Worm (Caenorhabditis elegans) whole organism, young adult: ENCODE measurements around the gene nstp-2.
A peak's percentile ranks its signal among the peaks of the same experiment; 100 is the strongest.

Experiments
- B0261.1 ChIP-seq: sonication (generic microtip); optimal IDR thresholded peaks from 2 replicates; lab custom pipeline; 2016; ENCODE audit warnings: mild to moderate bottlenecking, missing genetic modification characterization, moderate library complexity, missing compliant biosample characterization
- C17E4.6 ChIP-seq: fragments of 200-800 bp; sonication (Bioruptor generic); IDR thresholded peaks from 2 replicates; pipeline ENCODE4 v1.3.6; 2022; ENCODE audit warnings: missing genetic modification reagents, missing genetic modification characterization, missing compliant biosample characterization
- F22D6.2 ChIP-seq: sonication (generic microtip); optimal IDR thresholded peaks from 2 replicates; lab custom pipeline; 2016; ENCODE audit warnings: mild to moderate bottlenecking, missing genetic modification characterization, missing compliant biosample characterization
- T07F8.4 ChIP-seq: sonication (generic microtip); optimal IDR thresholded peaks from 2 replicates; lab custom pipeline; 2016; ENCODE audit warnings: mild to moderate bottlenecking, missing genetic modification characterization, moderate library complexity, missing compliant biosample characterization
- Y53G8AR.9 ChIP-seq: fragments of 200-800 bp; sonication (Bioruptor generic); conservative IDR thresholded peaks from 2 replicates; pipeline ENCODE4 v1.3.6; 2022; ENCODE audit warnings: missing genetic modification reagents, missing genetic modification characterization, missing compliant biosample characterization
- Y95B8A.8 ChIP-seq: fragments of 200-800 bp; sonication (Bioruptor generic); IDR thresholded peaks from 2 replicates; pipeline ENCODE4 v1.3.6; 2022; ENCODE audit warnings: missing genetic modification reagents, missing genetic modification characterization, missing compliant biosample characterization
- ama-1 ChIP-seq, 3 experiments: fragments of 150-350 bp in 1 of 3; sonication (generic microtip) in 2 of 3; optimal IDR thresholded peaks; 2 replicates each; lab custom pipeline; 2014 to 2018; ENCODE audit warnings: missing biosample characterization in 2 of 3, missing genetic modification characterization in 2 of 3, missing genetic modification reagents in 2 of 3
- attf-3 ChIP-seq: fragments of 200-800 bp; sonication (Bioruptor generic); conservative IDR thresholded peaks from 2 replicates; pipeline ENCODE4 v1.3.6; 2022; ENCODE audit warnings: missing genetic modification reagents, missing genetic modification characterization, missing compliant biosample characterization
- attf-5 ChIP-seq: fragments of 200-800 bp; sonication (Bioruptor generic); optimal IDR thresholded peaks from 2 replicates; lab custom pipeline; 2018; ENCODE audit warnings: mild to moderate bottlenecking, missing genetic modification characterization, missing compliant biosample characterization
- cebp-1 ChIP-seq, 2 experiments: fragments of 200-800 bp in 1 of 2; sonication (Bioruptor generic) in 1 of 2; sonication (generic microtip) in 1 of 2; IDR thresholded peaks in 1 of 2; optimal IDR thresholded peaks in 1 of 2; 2 replicates each; pipeline versions ENCODE4 v1.3.6 to Lab custom; 2017 to 2022; ENCODE audit warnings: missing compliant biosample characterization in 2 of 2, missing genetic modification characterization in 2 of 2, mild to moderate bottlenecking in 1 of 2, missing genetic modification reagents in 1 of 2, moderate library complexity in 1 of 2
- ceh-27 ChIP-seq: fragments of 200-800 bp; sonication (Bioruptor generic); optimal IDR thresholded peaks from 2 replicates; lab custom pipeline; 2018; ENCODE audit warnings: mild to moderate bottlenecking, missing genetic modification characterization, moderate library complexity, missing compliant biosample characterization
- ceh-58 ChIP-seq: fragments of 200-800 bp; sonication (Bioruptor generic); IDR thresholded peaks from 2 replicates; pipeline ENCODE4 v1.3.6; 2022; ENCODE audit warnings: missing genetic modification characterization, missing compliant biosample characterization
- ceh-79 ChIP-seq: sonication (generic microtip); optimal IDR thresholded peaks from 2 replicates; lab custom pipeline; 2017; ENCODE audit warnings: mild to moderate bottlenecking, missing genetic modification characterization, missing compliant biosample characterization
- chd-7 ChIP-seq: sonication (generic microtip); optimal IDR thresholded peaks from 2 replicates; lab custom pipeline; 2016; ENCODE audit warnings: mild to moderate bottlenecking, missing genetic modification characterization, moderate library complexity, missing compliant biosample characterization
- dpff-1 ChIP-seq: sonication (generic microtip); optimal IDR thresholded peaks from 2 replicates; lab custom pipeline; 2017; ENCODE audit warnings: mild to moderate bottlenecking, missing genetic modification characterization, missing compliant biosample characterization
- dpl-1 ChIP-seq: fragments of 150-350 bp; optimal IDR thresholded peaks from 2 replicates; lab custom pipeline; 2014; ENCODE audit warnings: missing biosample characterization, missing genetic modification reagents, missing genetic modification characterization
- ekl-4 ChIP-seq: fragments of 200-800 bp; sonication (Bioruptor generic); IDR thresholded peaks from 2 replicates; pipeline ENCODE4 v1.3.6; 2022; ENCODE audit warnings: missing genetic modification reagents, missing genetic modification characterization, missing compliant biosample characterization
- hlh-26 ChIP-seq: fragments of 200-800 bp; sonication (Bioruptor generic); conservative IDR thresholded peaks from 2 replicates; pipeline ENCODE4 v1.3.6; 2022; ENCODE audit warnings: missing genetic modification reagents, missing genetic modification characterization, missing compliant biosample characterization
- hmg-20 ChIP-seq: fragments of 200-800 bp; sonication (Bioruptor generic); IDR thresholded peaks from 2 replicates; pipeline ENCODE4 v1.3.6; 2022; ENCODE audit warnings: missing genetic modification reagents, missing genetic modification characterization, missing compliant biosample characterization
- hrde-1 ChIP-seq: sonication (generic microtip); optimal IDR thresholded peaks from 2 replicates; lab custom pipeline; 2016; ENCODE audit warnings: missing genetic modification characterization, mild to moderate bottlenecking, missing compliant biosample characterization, moderate library complexity, missing genotype, missing genetic modification reagents, borderline replicate concordance
- let-607 ChIP-seq, 2 experiments: fragments of 200-800 bp in 1 of 2; sonication (Bioruptor generic) in 1 of 2; sonication (generic microtip) in 1 of 2; optimal IDR thresholded peaks; 2 replicates each; lab custom pipeline; 2016 to 2018; ENCODE audit warnings: mild to moderate bottlenecking in 2 of 2, missing compliant biosample characterization in 2 of 2, missing genetic modification characterization in 2 of 2, moderate library complexity in 2 of 2, missing genotype in 1 of 2
- lin-35 ChIP-seq, 3 experiments: fragments of 150-350 bp in 2 of 3; sonication (generic microtip) in 1 of 3; optimal IDR thresholded peaks; 2 replicates each; lab custom pipeline; 2014 to 2018; ENCODE audit warnings: missing biosample characterization in 3 of 3, missing genetic modification characterization in 3 of 3, missing genetic modification reagents in 3 of 3
- lin-54 ChIP-seq: fragments of 200-800 bp; sonication (Bioruptor generic); optimal IDR thresholded peaks from 2 replicates; lab custom pipeline; 2018; ENCODE audit warnings: mild to moderate bottlenecking, missing genetic modification characterization, missing compliant biosample characterization
- lir-1 ChIP-seq: fragments of 200-800 bp; sonication (Bioruptor generic); conservative IDR thresholded peaks from 2 replicates; pipeline ENCODE4 v1.3.6; 2022; ENCODE audit warnings: missing genetic modification reagents, missing genetic modification characterization, missing compliant biosample characterization
- madf-10 ChIP-seq: sonication (generic microtip); optimal IDR thresholded peaks from 2 replicates; lab custom pipeline; 2016; ENCODE audit warnings: mild to moderate bottlenecking, missing genetic modification characterization, missing compliant biosample characterization
- madf-8 ChIP-seq: fragments of 200-800 bp; sonication (Bioruptor generic); conservative IDR thresholded peaks from 2 replicates; pipeline ENCODE4 v1.3.6; 2022; ENCODE audit warnings: missing genetic modification reagents, missing genetic modification characterization, missing compliant biosample characterization
- mes-4 ChIP-seq: sonication (generic microtip); optimal IDR thresholded peaks from 2 replicates; lab custom pipeline; 2016; ENCODE audit warnings: missing genotype, missing genetic modification characterization, missing compliant biosample characterization
- nfyb-1 ChIP-seq: fragments of 200-800 bp; sonication (Bioruptor generic); IDR thresholded peaks from 2 replicates; pipeline ENCODE4 v1.3.6; 2022; ENCODE audit warnings: missing genetic modification reagents, missing genetic modification characterization, missing compliant biosample characterization
- nhr-179 ChIP-seq: sonication (generic microtip); optimal IDR thresholded peaks from 2 replicates; lab custom pipeline; 2016; ENCODE audit warnings: mild to moderate bottlenecking, missing genetic modification characterization, missing compliant biosample characterization
- nhr-27 ChIP-seq: fragments of 200-800 bp; sonication (Bioruptor generic); optimal IDR thresholded peaks from 2 replicates; lab custom pipeline; 2018; ENCODE audit warnings: mild to moderate bottlenecking, missing genetic modification characterization, moderate library complexity, missing compliant biosample characterization
- nhr-80 ChIP-seq: sonication (generic microtip); optimal IDR thresholded peaks from 2 replicates; lab custom pipeline; 2016; ENCODE audit warnings: missing genetic modification characterization, missing compliant biosample characterization
- nhr-90 ChIP-seq: sonication (generic microtip); optimal IDR thresholded peaks from 2 replicates; lab custom pipeline; 2016; ENCODE audit warnings: missing genotype, mild to moderate bottlenecking, missing genetic modification characterization, missing compliant biosample characterization
- rpc-1 ChIP-seq, 2 experiments: fragments of 150-350 bp in 1 of 2; sonication (generic microtip) in 1 of 2; optimal IDR thresholded peaks; 2 replicates each; lab custom pipeline; 2014 to 2018; ENCODE audit warnings: missing biosample characterization in 1 of 2, missing genetic modification characterization in 1 of 2, missing genetic modification reagents in 1 of 2, missing genotype in 1 of 2
- snpc-1.3 ChIP-seq: sonication (generic microtip); optimal IDR thresholded peaks from 2 replicates; lab custom pipeline; 2017; ENCODE audit warnings: missing genetic modification characterization, mild to moderate bottlenecking, missing compliant biosample characterization, antibody characterized with exemption, moderate library complexity, missing genotype, missing genetic modification reagents; ENCODE audit not compliant: insufficient read depth
- snpc-3.4 ChIP-seq: sonication (generic microtip); optimal IDR thresholded peaks from 2 replicates; lab custom pipeline; 2017; ENCODE audit warnings: missing genetic modification characterization, mild to moderate bottlenecking, missing compliant biosample characterization, antibody characterized with exemption, moderate library complexity, missing genotype, missing genetic modification reagents
- snpc-4 ChIP-seq, 5 experiments: fragments of 150-350 bp in 1 of 5; sonication (generic microtip) in 4 of 5; optimal IDR thresholded peaks; 2 replicates each; lab custom pipeline; 2014 to 2018; ENCODE audit warnings: missing genetic modification characterization in 5 of 5, missing biosample characterization in 3 of 5, antibody characterized with exemption in 2 of 5, mild to moderate bottlenecking in 2 of 5, missing compliant biosample characterization in 2 of 5, missing genotype in 2 of 5, moderate library complexity in 2 of 5, missing genetic modification reagents in 1 of 5
- tbp1 ChIP-seq: fragments of 200-800 bp; sonication (Bioruptor generic); optimal IDR thresholded peaks from 2 replicates; lab custom pipeline; 2018; ENCODE audit warnings: mild to moderate bottlenecking, missing genetic modification characterization, missing compliant biosample characterization
- tlf-1 ChIP-seq: fragments of 200-800 bp; sonication (Bioruptor generic); optimal IDR thresholded peaks from 2 replicates; lab custom pipeline; 2018; ENCODE audit warnings: mild to moderate bottlenecking, missing genetic modification characterization, missing compliant biosample characterization
- unc-130 ChIP-seq: sonication (generic microtip); optimal IDR thresholded peaks from 2 replicates; lab custom pipeline; 2016; ENCODE audit warnings: missing genetic modification reagents, missing genetic modification characterization, missing compliant biosample characterization
- zim-3 ChIP-seq: sonication (generic microtip); optimal IDR thresholded peaks from 2 replicates; lab custom pipeline; 2017; ENCODE audit warnings: mild to moderate bottlenecking, missing genetic modification characterization, moderate library complexity, missing compliant biosample characterization
- ztf-18 ChIP-seq: sonication (generic microtip); optimal IDR thresholded peaks from 2 replicates; lab custom pipeline; 2016; ENCODE audit warnings: missing genotype, mild to moderate bottlenecking, missing genetic modification characterization, missing compliant biosample characterization
- ztf-25 ChIP-seq: fragments of 200-800 bp; sonication (Bioruptor generic); IDR thresholded peaks from 2 replicates; pipeline ENCODE4 v1.3.6; 2022; ENCODE audit warnings: missing genetic modification reagents, missing genetic modification characterization, missing compliant biosample characterization
- ztf-3 ChIP-seq: fragments of 200-800 bp; sonication (Bioruptor generic); optimal IDR thresholded peaks from 2 replicates; lab custom pipeline; 2018; ENCODE audit warnings: mild to moderate bottlenecking, missing genetic modification characterization, missing compliant biosample characterization

The nstp-2 gene

ce11 chrIV:6555388-6556330 lies 50.3 kb downstream of the nstp-2 start, which contains the start of gene paqr-1 (continued):
- TF ChIP-seq dpl-1 (GFP tag; lab: Kevin White, UChicago) (no peak), ceh-27 (GFP tag; lab: Kevin White, UChicago) (no peak), T07F8.4 (no peak), lir-1 (GFP tag; lab: Robert Waterston, UW) (no peak), hmg-20 (GFP tag; lab: Robert Waterston, UW) (no peak), unc-130 (GFP tag; lab: Kevin White, UChicago) (no peak), zim-3 (tag; lab: Kevin White, UChicago) (no peak), nfyb-1 (GFP tag; lab: Robert Waterston, UW) (no peak), nhr-90 (tag; lab: Kevin White, UChicago) (no peak), let-607 (tag; optimal IDR thresholded peaks at IDR 0.05; lab: Kevin White, UChicago) (no peak), snpc-1.3 (no peak), Y53G8AR.9 (GFP tag; lab: Robert Waterston, UW) (no peak), lin-54 (GFP tag; lab: Kevin White, UChicago) (peak; percentile 31), ztf-18 (tag; lab: Kevin White, UChicago) (no peak), nhr-27 (tag; lab: Kevin White, UChicago) (no peak), Y95B8A.8 (GFP tag; lab: Robert Waterston, UW) (no peak), ama-1 (optimal IDR thresholded peaks at IDR 0.05; lab: Kevin White, UChicago) (no peak), ama-1 (GFP tag; optimal IDR thresholded peaks at IDR 0.05; lab: Kevin White, UChicago) (no peak), tlf-1 (no peak), B0261.1 (tag; lab: Kevin White, UChicago) (no peak), hlh-26 (no peak), snpc-4 (GFP tag; optimal IDR thresholded peaks at IDR 0.05; lab: Kevin White, UChicago) (no peak), snpc-4 (tag; optimal IDR thresholded peaks at IDR 0.05; lab: Kevin White, UChicago) (peak in 1 of 4 experiments; percentile 21), attf-5 (GFP tag; lab: Kevin White, UChicago) (peak; percentile 7), ceh-79 (tag; lab: Kevin White, UChicago) (no peak), madf-8 (no peak), rpc-1 (optimal IDR thresholded peaks at IDR 0.05; lab: Kevin White, UChicago) (no peak), rpc-1 (tag; optimal IDR thresholded peaks at IDR 0.05; lab: Kevin White, UChicago) (no peak), cebp-1 (GFP tag; IDR thresholded peaks at IDR 0.05; lab: Robert Waterston, UW) (peak; percentile 77), cebp-1 (tag; optimal IDR thresholded peaks at IDR 0.05; lab: Kevin White, UChicago) (peak; percentile 92), nhr-80 (no peak), hrde-1 (tag; lab: Kevin White, UChicago) (no peak), snpc-3.4 (no peak), attf-3 (no peak)

- TF ChIP-seq nhr-80 (peak; percentile 96), nhr-179 (tag; lab: Kevin White, UChicago) (no peak), ekl-4 (GFP tag; lab: Robert Waterston, UW) (0 out of 2 replicates have a peak, but pooled peaks have one; percentile 29), dpff-1 (tag; lab: Kevin White, UChicago) (no peak), lin-35 (GFP tag; optimal IDR thresholded peaks at IDR 0.05; lab: Kevin White, UChicago) (no peak), F22D6.2 (tag; lab: Kevin White, UChicago) (no peak), Y95B8A.8 (GFP tag; lab: Robert Waterston, UW) (0 out of 2 replicates have a peak, but pooled peaks have one; percentile 46), attf-5 (GFP tag; lab: Kevin White, UChicago) (peak; percentile 1), cebp-1 (GFP tag; IDR thresholded peaks at IDR 0.05; lab: Robert Waterston, UW) (no peak), cebp-1 (tag; optimal IDR thresholded peaks at IDR 0.05; lab: Kevin White, UChicago) (peak; percentile 31), rpc-1 (optimal IDR thresholded peaks at IDR 0.05; lab: Kevin White, UChicago) (no peak), rpc-1 (tag; optimal IDR thresholded peaks at IDR 0.05; lab: Kevin White, UChicago) (no peak), ztf-3 (GFP tag; lab: Kevin White, UChicago) (no peak), chd-7 (tag; lab: Kevin White, UChicago) (no peak), madf-10 (tag; lab: Kevin White, UChicago) (peak; percentile 44), C17E4.6 (no peak), ceh-58 (GFP tag; lab: Robert Waterston, UW) (no peak), tbp1 (GFP tag; lab: Kevin White, UChicago) (peak; percentile 25), mes-4 (tag; lab: Kevin White, UChicago) (no peak), madf-8 (no peak), ztf-25 (no peak)
These were observed 51.1 kb downstream of the nstp-2 start for ce11 chrIV:6554865-6555264.
